Worm (Caenorhabditis elegans) whole organism, midembryonic: ENCODE data around the gene nhr-122.

Source experiments
- T22C8.4 ChIP-seq: fragments of 200-800 bp; sonication (Bioruptor generic); IDR thresholded peaks from 2 replicates; pipeline ENCODE4 v1.3.6; 2022; ENCODE audit warnings: missing genetic modification characterization, missing compliant biosample characterization
- cog-1 ChIP-seq: sonication (generic microtip); optimal IDR thresholded peaks from 2 replicates; lab custom pipeline; 2016; ENCODE audit warnings: missing genetic modification characterization, missing compliant biosample characterization
- flt-1 ChIP-seq: fragments of 200-800 bp; sonication (Bioruptor generic); IDR thresholded peaks from 2 replicates; pipeline ENCODE4 v1.3.6; 2022; ENCODE audit warnings: missing genetic modification characterization, missing compliant biosample characterization
- klf-2 ChIP-seq: fragments of 200-800 bp; sonication (Bioruptor generic); conservative IDR thresholded peaks from 2 replicates; pipeline ENCODE4 v1.3.6; 2022; ENCODE audit warnings: missing genetic modification reagents, missing genetic modification characterization, missing compliant biosample characterization
- med-1 ChIP-seq: sonication (generic microtip); optimal IDR thresholded peaks from 2 replicates; lab custom pipeline; 2017; ENCODE audit warnings: missing genetic modification characterization, mild to moderate bottlenecking, missing compliant biosample characterization, antibody characterized with exemption, missing genetic modification reagents; ENCODE audit not compliant: insufficient read depth
- ref-1 ChIP-seq: fragments of 200-800 bp; sonication (Bioruptor generic); conservative IDR thresholded peaks from 2 replicates; pipeline ENCODE4 v1.3.6; 2022; ENCODE audit warnings: missing genetic modification reagents, missing genetic modification characterization, missing compliant biosample characterization
- tab-1 ChIP-seq: fragments of 200-800 bp; sonication (Bioruptor generic); IDR thresholded peaks from 2 replicates; pipeline ENCODE4 v1.3.6; 2022; ENCODE audit warnings: missing genetic modification characterization, missing compliant biosample characterization
- ztf-23 ChIP-seq: fragments of 200-800 bp; sonication (Bioruptor generic); IDR thresholded peaks from 2 replicates; pipeline ENCODE4 v1.3.6; 2022; ENCODE audit warnings: missing genetic modification reagents, missing genetic modification characterization, missing compliant biosample characterization
- ztf-29 ChIP-seq: fragments of 200-800 bp; sonication (Bioruptor generic); IDR thresholded peaks from 2 replicates; pipeline ENCODE4 v1.3.6; 2022; ENCODE audit warnings: missing genetic modification reagents, missing genetic modification characterization, missing compliant biosample characterization

Gene nhr-122

ce11 chrIV:1659978-1660377 lies 46.3 kb downstream of the nhr-122 start, which contains the start of gene Y41D4B.4:
Gene Y41D4B.4 (plus strand): TSS chrIV:1660110.
- TF ChIP-seq tab-1 (GFP tag; lab: Robert Waterston, UW) = no peak

- TF ChIP-seq ref-1 (GFP tag; lab: Robert Waterston, UW) (no peak), ztf-29 (no peak), cog-1 (tag; lab: Kevin White, UChicago) (no peak), ztf-23 (GFP tag; lab: Robert Waterston, UW) (no peak), T22C8.4 (no peak), tab-1 (GFP tag; lab: Robert Waterston, UW) (no peak), flt-1 (GFP tag; lab: Robert Waterston, UW) (no peak), med-1 (no peak), klf-2 (no peak)
Measured at ce11 chrIV:1660735-1661134, 47.0 kb downstream of the nhr-122 start.

ce11 chrIV:1662872-1663271 lies 49.2 kb downstream of the nhr-122 start:
- TF ChIP-seq cog-1 (tag; lab: Kevin White, UChicago) (no peak), ref-1 (GFP tag; lab: Robert Waterston, UW) (no peak), klf-2 (no peak), med-1 (no peak), T22C8.4 (no peak), tab-1 (GFP tag; lab: Robert Waterston, UW) (no peak), flt-1 (GFP tag; lab: Robert Waterston, UW) (no peak), ztf-29 (no peak), ztf-23 (GFP tag; lab: Robert Waterston, UW) (no peak)
